Worm (Caenorhabditis elegans) whole organism, young adult: ENCODE data around the gene abu-2.

ENCODE experiments used
- B0035.1 ChIP-seq: sonication (generic microtip); optimal IDR thresholded peaks from 2 replicates; lab custom pipeline; 2016; ENCODE audit warnings: missing genetic modification characterization, mild to moderate bottlenecking, missing compliant biosample characterization, missing genotype, missing genetic modification reagents
- B0336.3 ChIP-seq: fragments of 200-800 bp; sonication (Bioruptor generic); IDR thresholded peaks from 2 replicates; pipeline ENCODE4 v1.3.6; 2022; ENCODE audit warnings: missing genetic modification characterization, missing compliant biosample characterization
- F10E7.11 ChIP-seq: sonication (generic microtip); optimal IDR thresholded peaks from 2 replicates; lab custom pipeline; 2017; ENCODE audit warnings: mild to moderate bottlenecking, missing genetic modification characterization, moderate library complexity, missing compliant biosample characterization
- F37B4.10 ChIP-seq: fragments of 200-800 bp; sonication (Bioruptor generic); IDR thresholded peaks from 2 replicates; pipeline ENCODE4 v1.3.6; 2022; ENCODE audit warnings: missing genetic modification characterization, missing compliant biosample characterization
- F52B5.7 ChIP-seq: sonication (generic microtip); optimal IDR thresholded peaks from 2 replicates; lab custom pipeline; 2016; ENCODE audit warnings: mild to moderate bottlenecking, missing genetic modification characterization, missing compliant biosample characterization
- F57C9.4 ChIP-seq: sonication (generic microtip); optimal IDR thresholded peaks from 2 replicates; lab custom pipeline; 2017; ENCODE audit warnings: mild to moderate bottlenecking, missing genetic modification characterization, missing compliant biosample characterization
- K11D2.4 ChIP-seq: fragments of 200-800 bp; sonication (Bioruptor generic); IDR thresholded peaks from 2 replicates; pipeline ENCODE4 v1.3.6; 2022; ENCODE audit warnings: missing genetic modification reagents, missing genetic modification characterization, missing compliant biosample characterization
- ZK185.1 ChIP-seq: sonication (generic microtip); optimal IDR thresholded peaks from 2 replicates; lab custom pipeline; 2016; ENCODE audit warnings: mild to moderate bottlenecking, missing genetic modification characterization, missing compliant biosample characterization; ENCODE audit not compliant: poor library complexity, severe bottlenecking
- atf-7 ChIP-seq: sonication (generic microtip); optimal IDR thresholded peaks from 2 replicates; lab custom pipeline; 2017; ENCODE audit warnings: mild to moderate bottlenecking, missing genetic modification characterization, missing compliant biosample characterization
- athp-1 ChIP-seq: sonication (generic microtip); optimal IDR thresholded peaks from 2 replicates; lab custom pipeline; 2017; ENCODE audit warnings: mild to moderate bottlenecking, missing genetic modification characterization, missing compliant biosample characterization
- attf-5 ChIP-seq: fragments of 200-800 bp; sonication (Bioruptor generic); optimal IDR thresholded peaks from 2 replicates; lab custom pipeline; 2018; ENCODE audit warnings: mild to moderate bottlenecking, missing genetic modification characterization, missing compliant biosample characterization
- attf-6 ChIP-seq: fragments of 200-800 bp; sonication (Bioruptor generic); IDR thresholded peaks from 2 replicates; pipeline ENCODE4 v1.3.6; 2022; ENCODE audit warnings: missing genetic modification reagents, missing genetic modification characterization, missing compliant biosample characterization
- ccch-3 ChIP-seq: fragments of 200-800 bp; sonication (Bioruptor generic); optimal IDR thresholded peaks from 2 replicates; lab custom pipeline; 2018; ENCODE audit warnings: mild to moderate bottlenecking, missing genetic modification characterization, missing compliant biosample characterization
- cebp-1 ChIP-seq, 2 experiments: fragments of 200-800 bp in 1 of 2; sonication (Bioruptor generic) in 1 of 2; sonication (generic microtip) in 1 of 2; IDR thresholded peaks in 1 of 2; optimal IDR thresholded peaks in 1 of 2; 2 replicates each; pipeline versions ENCODE4 v1.3.6 to Lab custom; 2017 to 2022; ENCODE audit warnings: missing compliant biosample characterization in 2 of 2, missing genetic modification characterization in 2 of 2, mild to moderate bottlenecking in 1 of 2, missing genetic modification reagents in 1 of 2, moderate library complexity in 1 of 2
- cebp-2 ChIP-seq: fragments of 200-800 bp; sonication (Bioruptor generic); IDR thresholded peaks from 2 replicates; pipeline ENCODE4 v1.3.6; 2022; ENCODE audit warnings: missing genetic modification characterization, missing compliant biosample characterization
- ceh-79 ChIP-seq: sonication (generic microtip); optimal IDR thresholded peaks from 2 replicates; lab custom pipeline; 2017; ENCODE audit warnings: mild to moderate bottlenecking, missing genetic modification characterization, missing compliant biosample characterization
- die-1 ChIP-seq: sonication (generic microtip); optimal IDR thresholded peaks from 2 replicates; lab custom pipeline; 2016; ENCODE audit warnings: missing genotype, mild to moderate bottlenecking, missing genetic modification characterization, missing compliant biosample characterization
- dox-1 ChIP-seq: fragments of 200-800 bp; sonication (Bioruptor generic); IDR thresholded peaks from 2 replicates; pipeline ENCODE4 v1.3.6; 2022; ENCODE audit warnings: missing genetic modification reagents, missing genetic modification characterization, missing compliant biosample characterization
- dpl-1 ChIP-seq: fragments of 150-350 bp; optimal IDR thresholded peaks from 2 replicates; lab custom pipeline; 2014; ENCODE audit warnings: missing biosample characterization, missing genetic modification reagents, missing genetic modification characterization
- egl-18 ChIP-seq: fragments of 200-800 bp; sonication (Bioruptor generic); IDR thresholded peaks from 2 replicates; pipeline ENCODE4 v1.3.6; 2022; ENCODE audit warnings: missing genetic modification reagents, missing genetic modification characterization, missing compliant biosample characterization
- egl-44 ChIP-seq: fragments of 200-800 bp; sonication (Bioruptor generic); IDR thresholded peaks from 2 replicates; pipeline ENCODE4 v1.3.6; 2022; ENCODE audit warnings: missing genetic modification reagents, missing genetic modification characterization, missing compliant biosample characterization
- egrh-3 ChIP-seq: fragments of 200-800 bp; sonication (Bioruptor generic); IDR thresholded peaks from 2 replicates; pipeline ENCODE4 v1.3.6; 2022; ENCODE audit warnings: missing genetic modification reagents, missing genetic modification characterization, missing compliant biosample characterization
- ets-4 ChIP-seq: fragments of 200-800 bp; sonication (Bioruptor generic); optimal IDR thresholded peaks from 2 replicates; lab custom pipeline; 2018; ENCODE audit warnings: mild to moderate bottlenecking, missing genetic modification characterization, missing compliant biosample characterization
- gei-17 ChIP-seq: fragments of 200-800 bp; sonication (Bioruptor generic); optimal IDR thresholded peaks from 2 replicates; lab custom pipeline; 2018; ENCODE audit warnings: mild to moderate bottlenecking, missing genetic modification characterization, missing compliant biosample characterization
- hmg-1.2 ChIP-seq: fragments of 200-800 bp; sonication (Bioruptor generic); IDR thresholded peaks from 2 replicates; pipeline ENCODE4 v1.3.6; 2022; ENCODE audit warnings: missing genetic modification reagents, missing genetic modification characterization, missing compliant biosample characterization
- hmg-20 ChIP-seq: fragments of 200-800 bp; sonication (Bioruptor generic); IDR thresholded peaks from 2 replicates; pipeline ENCODE4 v1.3.6; 2022; ENCODE audit warnings: missing genetic modification reagents, missing genetic modification characterization, missing compliant biosample characterization
- lag-1 ChIP-seq: fragments of 200-800 bp; sonication (Bioruptor generic); IDR thresholded peaks from 2 replicates; pipeline ENCODE4 v1.3.6; 2022; ENCODE audit warnings: missing genetic modification reagents, missing genetic modification characterization, missing compliant biosample characterization
- lin-40 ChIP-seq: sonication (generic microtip); optimal IDR thresholded peaks from 2 replicates; lab custom pipeline; 2016; ENCODE audit warnings: missing genetic modification characterization, mild to moderate bottlenecking, missing compliant biosample characterization, missing genotype, missing genetic modification reagents
- lsy-27 ChIP-seq: sonication (generic microtip); optimal IDR thresholded peaks from 2 replicates; lab custom pipeline; 2017; ENCODE audit warnings: missing genetic modification characterization, mild to moderate bottlenecking, missing compliant biosample characterization, antibody characterized with exemption, missing genotype, borderline replicate concordance; ENCODE audit not compliant: insufficient read depth
- mcd-1 ChIP-seq: fragments of 200-800 bp; sonication (Bioruptor generic); IDR thresholded peaks from 2 replicates; pipeline ENCODE4 v1.3.6; 2022; ENCODE audit warnings: missing genetic modification reagents, missing genetic modification characterization, missing compliant biosample characterization
- nfyb-1 ChIP-seq: fragments of 200-800 bp; sonication (Bioruptor generic); IDR thresholded peaks from 2 replicates; pipeline ENCODE4 v1.3.6; 2022; ENCODE audit warnings: missing genetic modification reagents, missing genetic modification characterization, missing compliant biosample characterization
- nhr-179 ChIP-seq: sonication (generic microtip); optimal IDR thresholded peaks from 2 replicates; lab custom pipeline; 2016; ENCODE audit warnings: mild to moderate bottlenecking, missing genetic modification characterization, missing compliant biosample characterization
- nhr-90 ChIP-seq: sonication (generic microtip); optimal IDR thresholded peaks from 2 replicates; lab custom pipeline; 2016; ENCODE audit warnings: missing genotype, mild to moderate bottlenecking, missing genetic modification characterization, missing compliant biosample characterization
- pbrm-1 ChIP-seq: fragments of 200-800 bp; sonication (Bioruptor generic); IDR thresholded peaks from 2 replicates; pipeline ENCODE4 v1.3.6; 2022; ENCODE audit warnings: missing genetic modification reagents, missing genetic modification characterization, missing compliant biosample characterization
- rcor-1 ChIP-seq: fragments of 200-800 bp; sonication (Bioruptor generic); IDR thresholded peaks from 2 replicates; pipeline ENCODE4 v1.3.6; 2022; ENCODE audit warnings: missing genetic modification reagents, missing genetic modification characterization, missing compliant biosample characterization
- rec-8 ChIP-seq, 2 experiments: sonication (generic microtip); optimal IDR thresholded peaks; 2 replicates each; lab custom pipeline; 2016; ENCODE audit warnings: mild to moderate bottlenecking in 2 of 2, missing genetic modification characterization in 2 of 2, missing genetic modification reagents in 2 of 2, missing genotype in 2 of 2, missing biosample characterization in 1 of 2, missing compliant biosample characterization in 1 of 2, moderate library complexity in 1 of 2
- snpc-3.4 ChIP-seq: sonication (generic microtip); optimal IDR thresholded peaks from 2 replicates; lab custom pipeline; 2017; ENCODE audit warnings: missing genetic modification characterization, mild to moderate bottlenecking, missing compliant biosample characterization, antibody characterized with exemption, moderate library complexity, missing genotype, missing genetic modification reagents
- snpc-4 ChIP-seq, 5 experiments: fragments of 150-350 bp in 1 of 5; sonication (generic microtip) in 4 of 5; optimal IDR thresholded peaks; 2 replicates each; lab custom pipeline; 2014 to 2018; ENCODE audit warnings: missing genetic modification characterization in 5 of 5, missing biosample characterization in 3 of 5, antibody characterized with exemption in 2 of 5, mild to moderate bottlenecking in 2 of 5, missing compliant biosample characterization in 2 of 5, missing genotype in 2 of 5, moderate library complexity in 2 of 5, missing genetic modification reagents in 1 of 5
- sptf-2 ChIP-seq: fragments of 200-800 bp; sonication (Bioruptor generic); optimal IDR thresholded peaks from 2 replicates; lab custom pipeline; 2018; ENCODE audit warnings: mild to moderate bottlenecking, missing genetic modification characterization, missing compliant biosample characterization
- unc-130 ChIP-seq: sonication (generic microtip); optimal IDR thresholded peaks from 2 replicates; lab custom pipeline; 2016; ENCODE audit warnings: missing genetic modification reagents, missing genetic modification characterization, missing compliant biosample characterization
- unc-62 ChIP-seq: fragments of 150-350 bp; optimal IDR thresholded peaks from 2 replicates; lab custom pipeline; 2014; ENCODE audit warnings: missing biosample characterization, missing genetic modification reagents, missing genetic modification characterization
- ztf-26 ChIP-seq: sonication (generic microtip); optimal IDR thresholded peaks from 2 replicates; lab custom pipeline; 2017; ENCODE audit warnings: missing genetic modification characterization, missing compliant biosample characterization
- ztf-3 ChIP-seq: fragments of 200-800 bp; sonication (Bioruptor generic); optimal IDR thresholded peaks from 2 replicates; lab custom pipeline; 2018; ENCODE audit warnings: mild to moderate bottlenecking, missing genetic modification characterization, missing compliant biosample characterization

Gene abu-2

ce11 chrX:1394437-1394836 is 16.0 kb downstream of the abu-2 start:
- TF ChIP-seq unc-130 (GFP tag; lab: Kevin White, UChicago) (no peak), dpl-1 (GFP tag; lab: Kevin White, UChicago) (no peak), athp-1 (tag; lab: Kevin White, UChicago) (no peak), cebp-2 (GFP tag; lab: Robert Waterston, UW) (no peak), ccch-3 (GFP tag; lab: Kevin White, UChicago) (no peak)

ce11 chrX:1393891-1394290 is 16.6 kb downstream of the abu-2 start, which contains the start of gene F56C3.9:
Gene F56C3.9, minus strand, starts transcription at chrX:1393991.
- TF ChIP-seq K11D2.4 (no peak), lsy-27 (tag; lab: Kevin White, UChicago) (no peak), sptf-2 (no peak), rcor-1 (no peak), rec-8 (tag; optimal IDR thresholded peaks at IDR 0.05; lab: Kevin White, UChicago) (no peak), lag-1 (GFP tag; lab: Robert Waterston, UW) (no peak)
- TF ChIP-seq, all 124 proteins: peak for 0

- TF ChIP-seq cebp-1 (GFP tag; IDR thresholded peaks at IDR 0.05; lab: Robert Waterston, UW) (no peak), cebp-1 (tag; optimal IDR thresholded peaks at IDR 0.05; lab: Kevin White, UChicago) (peak; percentile 93), F52B5.7 (peak; percentile 47), atf-7 (tag; lab: Kevin White, UChicago) (peak; percentile 93), ztf-3 (GFP tag; lab: Kevin White, UChicago) (peak; percentile 85), B0336.3 (peak; percentile 95), nhr-90 (tag; lab: Kevin White, UChicago) (no peak), egl-18 (peak; percentile 68; the same call in 1 of the 2 replicates), snpc-3.4 (peak; percentile 3), attf-6 (GFP tag; lab: Robert Waterston, UW) (no peak), ztf-26 (tag; lab: Kevin White, UChicago) (peak; percentile 98), lag-1 (GFP tag; lab: Robert Waterston, UW) (0 out of 2 replicates have a peak, but pooled peaks have one; percentile 30), ets-4 (GFP tag; lab: Kevin White, UChicago) (peak; percentile 27), F37B4.10 (GFP tag; lab: Robert Waterston, UW) (0 out of 2 replicates have a peak, but pooled peaks have one; percentile 84), snpc-4 (GFP tag; optimal IDR thresholded peaks at IDR 0.05; lab: Kevin White, UChicago) (no peak), snpc-4 (tag; optimal IDR thresholded peaks at IDR 0.05; lab: Kevin White, UChicago) (peak; percentile 41 to 81 (median 69)), nfyb-1 (peak; percentile 93), mcd-1 (peak; percentile 73; the same call in 1 of the 2 replicates), die-1 (tag; lab: Kevin White, UChicago) (no peak), ZK185.1 (tag; lab: Kevin White, UChicago) (peak; percentile 98), lin-40 (peak; percentile 99), rcor-1 (peak; percentile 90), hmg-20 (GFP tag; lab: Robert Waterston, UW) (peak; percentile 90), F10E7.11 (tag; lab: Kevin White, UChicago) (peak; percentile 71), nhr-179 (tag; lab: Kevin White, UChicago) (peak; percentile 25), egrh-3 (GFP tag; lab: Robert Waterston, UW) (no peak), gei-17 (GFP tag; lab: Kevin White, UChicago) (peak; percentile 96), B0035.1 (tag; lab: Kevin White, UChicago) (peak; percentile 83), dox-1 (GFP tag; lab: Robert Waterston, UW) (peak; percentile 90), egl-44 (0 out of 2 replicates have a peak, but pooled peaks have one; percentile 51), unc-62 (GFP tag; lab: Kevin White, UChicago) (no peak), ceh-79 (tag; lab: Kevin White, UChicago) (peak; percentile 48), pbrm-1 (GFP tag; lab: Robert Waterston, UW) (peak; percentile 84), hmg-1.2 (GFP tag; lab: Robert Waterston, UW) (peak; percentile 77), F57C9.4 (tag; lab: Kevin White, UChicago) (no peak), attf-5 (GFP tag; lab: Kevin White, UChicago) (no peak)
These were observed 21.0 kb downstream of the abu-2 start for ce11 chrX:1389382-1389983.
